Worm (Caenorhabditis elegans) whole organism, dauer: ENCODE measurements around the gene F13B12.3.

Source experiments
- unc-62 ChIP-seq: sonication (generic microtip); optimal IDR thresholded peaks from 2 replicates; lab custom pipeline; 2017; ENCODE audit warnings: missing biosample characterization, missing genetic modification reagents, missing genetic modification characterization

The F13B12.3 gene

DNA sequence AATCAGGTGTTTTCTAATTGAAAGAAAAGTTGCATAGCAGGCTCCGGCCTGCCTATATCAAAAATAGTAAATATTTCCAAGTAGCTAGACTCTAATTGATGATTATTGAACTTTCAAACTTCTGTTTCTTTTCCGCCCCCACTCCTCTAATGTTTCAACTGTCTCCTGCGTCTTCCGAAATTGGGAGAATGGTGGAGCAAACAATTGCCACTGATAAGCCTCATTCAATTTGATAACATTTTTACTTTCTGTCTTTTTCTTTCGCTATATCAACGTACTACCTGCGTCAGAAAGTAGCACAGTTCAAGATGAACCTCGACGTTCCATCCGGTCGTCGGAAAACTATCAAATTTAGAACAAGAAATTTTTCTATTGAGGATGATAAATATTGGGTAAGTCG lies at the start of gene F13B12.3:
TSS of gene F13B12.3 (plus strand) at position 223 of the 400 bp plus-strand sequence.
- TF ChIP-seq unc-62 (GFP tag; lab: Kevin White, UChicago): no peak

DNA sequence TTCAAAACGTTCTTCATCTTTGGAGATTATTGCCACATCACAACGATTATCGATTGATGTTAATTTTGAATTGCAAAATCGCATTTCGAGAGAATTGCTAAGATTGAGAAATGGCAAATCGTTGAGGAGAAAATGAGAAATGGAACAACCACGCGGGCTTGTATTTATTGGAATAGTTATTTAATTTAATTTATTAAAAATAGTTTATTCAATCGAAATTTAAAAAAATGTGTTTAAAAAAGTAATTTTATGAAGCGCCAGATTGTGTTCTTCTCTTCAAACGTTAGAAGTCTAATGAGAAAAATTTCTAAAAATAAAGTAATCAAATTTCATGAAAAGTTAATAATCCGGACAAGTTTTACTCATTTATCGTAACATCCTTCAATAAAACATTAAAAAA lies 47.1 kb upstream of the F13B12.3 start, which contains the start of gene spe-26:
TSS of gene spe-26 (minus strand) at position 101 of the 400 bp plus-strand sequence.
- no peak for TF ChIP-seq unc-62 (GFP tag; lab: Kevin White, UChicago)

DNA sequence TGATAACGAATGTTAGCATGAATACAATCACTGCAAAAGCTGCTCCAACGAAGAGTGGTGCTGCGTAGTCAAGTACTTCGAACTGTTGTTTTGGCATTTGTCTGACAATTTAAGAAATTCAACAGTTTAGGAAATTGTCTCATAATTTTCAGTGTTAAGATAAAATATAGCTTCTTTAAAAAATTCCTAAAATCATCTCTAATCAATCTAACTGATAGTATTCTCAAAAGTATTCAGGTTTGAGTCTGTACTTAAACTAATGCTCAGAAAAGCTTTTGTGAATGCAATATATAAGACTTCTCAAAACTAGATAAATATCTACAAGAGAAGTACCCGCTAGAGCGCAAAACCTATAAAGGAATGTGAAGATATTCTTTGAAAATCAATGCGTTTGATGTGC lies 44.1 kb upstream of the F13B12.3 start, which contains the start of gene R10H10.4:
TSS of gene R10H10.4 (minus strand) at position 101 of the 400 bp plus-strand sequence.
- no peak for TF ChIP-seq unc-62 (GFP tag; lab: Kevin White, UChicago)

DNA sequence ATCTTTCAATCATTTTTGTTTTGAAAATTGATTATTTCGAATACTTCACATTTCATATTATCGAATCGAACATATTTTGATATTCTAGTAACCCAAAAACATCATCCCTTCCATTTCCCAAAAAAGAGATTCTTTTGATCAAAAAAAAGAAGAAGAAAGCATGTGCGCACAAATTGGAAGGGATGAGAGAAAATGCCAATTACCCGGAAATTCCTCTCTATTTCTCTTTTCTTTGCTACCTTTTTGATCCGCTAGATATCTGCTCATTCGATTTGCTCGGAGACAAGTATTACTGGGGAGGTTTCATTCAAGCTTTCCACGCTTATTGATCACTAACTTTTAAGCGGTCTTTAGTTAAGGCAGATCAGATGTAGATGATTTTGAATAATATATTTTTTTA lies 42.1 kb upstream of the F13B12.3 start:
- no peak for TF ChIP-seq unc-62 (GFP tag; lab: Kevin White, UChicago)

DNA sequence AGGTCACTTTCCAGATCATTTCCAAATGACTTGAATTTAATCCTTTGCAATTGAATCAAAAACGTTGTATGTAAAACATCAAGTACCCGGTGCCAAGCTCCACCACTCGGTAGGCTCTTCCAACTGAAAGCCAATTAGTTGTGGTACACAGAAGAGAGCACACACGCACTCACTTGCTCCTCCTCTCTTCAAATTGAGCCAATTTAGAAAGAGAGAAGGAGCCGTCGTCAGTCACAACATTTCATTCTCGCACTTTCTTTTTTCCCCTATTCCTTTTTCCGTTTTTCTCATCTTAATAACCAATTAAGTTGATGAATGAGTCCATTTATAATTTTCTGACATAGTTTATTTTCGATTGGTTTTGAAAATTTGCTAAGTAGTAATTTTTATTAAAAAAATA lies 40.7 kb upstream of the F13B12.3 start:
- no peak for TF ChIP-seq unc-62 (GFP tag; lab: Kevin White, UChicago)

DNA sequence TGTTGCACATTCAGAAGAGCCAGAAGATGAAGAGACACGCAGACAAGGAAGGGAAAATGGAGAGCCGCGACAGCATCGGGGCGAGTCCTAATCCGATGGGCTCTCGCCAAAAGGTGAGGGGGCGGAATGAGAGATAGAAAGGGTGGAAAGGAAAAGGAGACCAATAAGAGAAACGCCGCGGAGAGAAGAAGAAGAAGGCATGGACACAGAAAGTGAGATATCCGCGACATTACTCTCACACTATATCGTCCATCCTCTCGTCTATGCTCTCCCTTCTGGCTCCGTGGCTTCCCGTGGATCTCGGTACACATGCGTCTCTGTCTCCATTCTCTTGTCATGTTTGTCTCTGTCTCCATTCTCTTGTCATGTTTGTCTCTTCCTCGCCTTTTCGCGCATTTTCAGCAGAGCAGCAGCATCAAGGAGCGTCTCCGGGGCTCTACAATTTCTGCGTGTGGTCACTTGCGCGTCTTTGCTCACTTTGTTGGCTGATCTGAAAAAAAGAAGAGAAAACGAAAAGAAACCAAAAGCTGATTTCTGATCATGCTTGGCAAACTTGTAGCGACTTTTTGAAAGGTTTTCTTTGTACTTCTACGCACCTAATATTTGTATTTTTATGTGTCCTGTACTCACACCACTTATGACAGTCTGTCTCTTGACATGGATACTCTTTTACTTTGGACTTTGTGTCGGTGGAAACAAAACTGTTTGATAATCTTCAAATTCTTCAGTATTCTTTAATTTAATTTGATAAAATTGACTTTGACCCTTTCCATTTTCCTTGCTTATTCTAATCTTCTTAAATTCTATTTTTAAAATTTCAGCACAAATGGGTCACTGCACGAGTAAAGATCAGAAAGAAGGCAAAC lies 35.5 kb upstream of the F13B12.3 start, which contains the start of gene gpa-7:
TSS of gene gpa-7 (plus strand) at position 816 of the 866 bp plus-strand sequence.
- no peak for TF ChIP-seq unc-62 (GFP tag; lab: Kevin White, UChicago)

DNA sequence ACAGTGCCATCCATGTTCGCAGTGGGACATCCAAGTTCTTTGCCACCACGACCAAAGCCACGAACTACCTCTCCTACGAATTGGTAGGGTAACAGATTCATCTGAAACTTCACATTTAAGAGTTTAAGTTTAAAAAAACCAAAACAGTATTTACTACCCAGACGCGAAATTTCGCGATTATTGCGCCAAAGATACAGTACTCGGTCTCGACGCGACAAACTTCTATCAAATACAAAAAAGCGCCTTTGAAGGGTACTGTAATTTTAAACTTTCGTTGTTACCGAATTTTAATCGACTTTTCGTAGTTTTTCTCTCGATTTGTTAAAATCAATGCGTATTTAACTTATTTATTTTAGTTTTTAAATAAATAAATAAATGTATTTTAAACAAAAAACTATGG lies 29.5 kb upstream of the F13B12.3 start, which contains the start of gene rfk-1:
TSS of gene rfk-1 (minus strand) at position 101 of the 400 bp plus-strand sequence.
- no peak for TF ChIP-seq unc-62 (GFP tag; lab: Kevin White, UChicago)

DNA sequence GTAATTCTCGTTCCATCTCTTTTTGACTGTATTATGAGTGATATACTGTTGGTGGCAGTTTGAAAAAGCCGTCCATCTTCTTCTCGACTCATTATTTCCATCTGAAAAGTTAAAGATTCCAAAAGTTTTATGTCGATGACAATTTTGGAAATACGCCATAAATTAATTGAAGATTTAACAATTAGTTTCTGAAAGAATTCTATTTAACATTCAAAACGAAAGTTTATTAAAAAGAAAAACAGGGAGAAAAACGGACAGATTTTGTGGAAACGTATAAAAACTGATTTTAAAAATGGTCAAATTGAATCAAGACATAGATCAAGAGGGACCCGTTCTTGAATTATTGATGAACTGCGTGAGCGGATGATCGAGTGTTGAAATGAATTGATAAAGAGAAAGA lies 25.1 kb upstream of the F13B12.3 start, which contains the start of gene R10H10.7:
TSS of gene R10H10.7 (minus strand) at position 101 of the 400 bp plus-strand sequence.
- no peak for TF ChIP-seq unc-62 (GFP tag; lab: Kevin White, UChicago)

DNA sequence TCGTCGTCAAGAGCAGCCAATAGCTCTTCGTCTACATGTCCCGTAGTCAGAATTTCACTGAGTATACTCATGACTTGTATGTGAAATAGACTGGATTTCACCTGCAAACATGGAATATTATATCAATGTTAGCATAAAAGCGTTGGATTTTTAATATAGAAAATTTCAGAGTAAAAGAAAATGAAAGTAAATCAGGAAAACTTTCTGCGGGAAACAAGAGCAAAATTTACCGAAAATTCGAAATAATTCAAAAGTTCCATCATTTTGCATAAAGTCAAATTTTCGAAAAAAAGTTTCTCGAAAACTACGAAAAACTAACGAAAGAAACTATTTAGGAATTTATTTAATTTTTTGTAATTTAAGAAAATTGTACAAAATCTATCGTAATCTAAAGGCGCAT lies 21.1 kb upstream of the F13B12.3 start, which contains the start of gene F13B12.6:
TSS of gene F13B12.6 (minus strand) at position 101 of the 400 bp plus-strand sequence.
- no peak for TF ChIP-seq unc-62 (GFP tag; lab: Kevin White, UChicago)

DNA sequence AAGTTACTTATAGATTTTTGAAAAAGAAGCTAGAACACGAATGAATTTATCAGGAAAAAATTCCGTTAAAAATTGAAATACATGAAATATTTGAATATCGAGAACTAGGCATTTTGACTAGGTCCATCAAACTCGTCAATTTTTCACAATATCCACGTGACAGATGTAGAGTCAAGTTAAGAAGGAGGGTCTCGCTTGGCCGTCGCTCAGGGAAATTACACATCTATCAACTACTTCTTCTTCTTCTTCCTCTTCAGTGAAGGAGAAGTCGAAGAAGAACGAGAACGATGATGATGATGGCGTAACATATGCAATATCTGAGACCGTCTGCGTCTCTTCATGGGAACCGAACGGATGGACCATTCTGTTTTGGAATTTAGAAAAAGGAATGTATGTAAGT lies 19.0 kb upstream of the F13B12.3 start:
- no peak for TF ChIP-seq unc-62 (GFP tag; lab: Kevin White, UChicago)

DNA sequence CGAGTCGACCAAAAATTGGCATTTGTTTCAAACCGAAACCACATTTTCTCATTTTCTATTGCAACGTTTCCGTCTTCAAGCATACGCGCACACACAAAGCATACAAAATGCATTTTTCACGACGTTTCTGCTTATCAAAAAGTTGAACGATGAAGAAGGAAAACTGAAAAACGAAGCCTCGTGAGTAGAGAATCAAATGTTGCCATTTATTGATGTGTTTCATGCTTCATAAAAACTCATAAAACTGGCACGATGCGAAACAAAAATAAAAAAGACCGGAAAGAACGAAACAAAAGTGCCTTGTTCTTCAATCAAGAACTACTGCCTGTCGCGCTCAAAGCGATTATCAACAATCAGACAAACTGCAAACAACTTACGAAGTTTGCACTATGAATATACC lies 18.5 kb upstream of the F13B12.3 start:
- TF ChIP-seq unc-62 (GFP tag; lab: Kevin White, UChicago): no peak

DNA sequence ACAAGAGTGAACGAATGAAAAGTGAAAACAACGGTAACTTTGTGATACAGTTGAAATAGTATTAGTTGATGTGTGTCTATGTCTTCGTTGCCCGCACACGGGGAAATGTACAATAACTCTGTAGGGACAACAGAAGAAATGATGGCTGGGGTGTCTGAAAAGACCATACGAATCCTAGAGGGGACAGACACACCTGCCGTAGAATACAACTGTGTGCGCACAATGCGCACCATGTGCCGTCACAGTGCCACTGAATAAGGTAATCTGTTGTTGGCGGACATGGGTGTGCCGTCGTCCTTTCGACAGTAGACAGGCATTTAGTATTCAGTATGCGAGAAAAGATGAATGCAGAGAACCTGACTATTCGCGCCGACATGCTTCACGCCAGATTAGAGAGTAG lies 17.7 kb upstream of the F13B12.3 start:
- no peak for TF ChIP-seq unc-62 (GFP tag; lab: Kevin White, UChicago)

DNA sequence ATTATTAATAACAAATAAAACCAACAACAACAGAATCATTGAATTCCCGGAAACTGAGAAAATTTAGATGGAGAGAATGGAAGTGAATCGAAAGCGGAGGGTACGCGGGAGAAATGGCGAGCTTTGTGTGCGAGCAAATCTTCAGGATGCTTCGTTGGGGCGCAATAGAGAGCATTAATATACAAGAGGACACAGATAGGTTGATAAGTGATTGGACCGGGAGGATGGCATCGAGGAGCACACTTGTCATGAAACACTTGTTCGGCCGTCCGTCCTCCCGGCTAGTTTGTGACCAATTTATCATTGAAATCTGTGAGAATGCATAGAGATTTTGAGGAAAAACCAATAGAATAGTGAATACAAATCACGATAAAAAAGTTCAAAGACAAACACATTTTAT lies 16.7 kb upstream of the F13B12.3 start:
- no peak for TF ChIP-seq unc-62 (GFP tag; lab: Kevin White, UChicago)

DNA sequence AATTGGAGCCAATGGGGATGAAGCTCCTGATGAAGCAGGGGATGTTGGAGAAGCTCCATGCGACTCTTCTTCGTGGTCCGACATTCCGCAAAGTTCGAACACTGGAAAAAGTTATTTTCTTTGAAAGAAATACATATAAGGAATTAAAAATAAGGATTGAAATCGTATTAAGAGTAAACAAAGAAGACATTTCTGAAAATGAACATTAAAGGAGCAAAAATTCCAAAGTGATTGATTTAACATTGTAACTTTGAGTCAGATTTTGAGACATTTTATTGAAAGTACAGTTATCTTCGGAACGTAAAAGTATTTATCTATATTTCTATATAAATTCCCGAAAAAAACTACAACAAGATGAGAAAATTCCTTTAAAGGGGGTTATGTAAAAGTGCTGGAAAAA lies 14.4 kb upstream of the F13B12.3 start, which contains the start of gene F13B12.1:
TSS of gene F13B12.1 (minus strand) at position 101 of the 400 bp plus-strand sequence.
- no peak for TF ChIP-seq unc-62 (GFP tag; lab: Kevin White, UChicago)

DNA sequence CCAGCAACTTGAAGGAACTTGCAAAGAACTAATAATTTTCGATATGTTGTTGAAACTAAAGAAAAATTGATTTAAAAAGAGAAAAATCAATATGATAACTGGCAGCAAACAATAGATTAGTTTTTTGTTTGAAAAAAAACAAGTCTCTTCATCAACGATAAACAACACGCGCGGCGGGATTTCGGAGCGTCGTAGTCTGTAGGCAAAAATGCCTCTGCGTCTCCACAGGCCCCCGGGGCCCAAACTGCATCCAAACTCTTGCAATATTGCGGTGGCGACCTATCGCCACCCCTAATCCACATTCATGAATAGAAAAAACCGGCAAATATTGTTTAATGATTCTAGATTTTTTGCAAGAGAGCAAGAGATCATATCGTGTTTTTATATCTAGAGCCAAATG lies 13.8 kb upstream of the F13B12.3 start:
- no peak for TF ChIP-seq unc-62 (GFP tag; lab: Kevin White, UChicago)

DNA sequence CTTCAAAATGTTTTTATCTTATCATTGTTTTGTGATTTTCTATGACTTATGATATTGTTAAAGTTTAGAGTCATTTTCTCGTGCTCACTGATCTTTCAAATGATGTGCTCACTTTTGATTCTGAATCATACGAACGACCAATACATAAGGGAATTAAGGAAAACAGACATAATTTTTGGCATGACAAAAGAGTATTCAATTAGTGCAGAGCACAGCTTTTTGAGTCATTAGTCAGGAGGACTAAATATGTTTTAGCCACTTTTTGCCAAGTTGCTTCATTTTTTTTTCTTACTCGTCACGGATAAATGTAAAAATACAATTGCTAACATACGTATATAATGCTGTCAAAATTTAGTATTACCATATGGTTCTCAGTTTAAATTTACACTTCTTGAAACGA lies 9.8 kb upstream of the F13B12.3 start, which contains the start of gene F13B12.2:
TSS of gene F13B12.2 (minus strand) at position 2 of the 400 bp plus-strand sequence.
- TF ChIP-seq unc-62 (GFP tag; lab: Kevin White, UChicago): no peak
